Worm (Caenorhabditis elegans) whole organism, L2 larva: Measurements from ENCODE around the gene zig-4.

Source experiments
- C34F6.9 ChIP-seq: fragments of 150-350 bp; optimal IDR thresholded peaks from 2 replicates; lab custom pipeline; 2014; ENCODE audit warnings: missing biosample characterization, missing genetic modification characterization
- F13H6.1 ChIP-seq: sonication (generic microtip); optimal IDR thresholded peaks from 2 replicates; lab custom pipeline; 2016; ENCODE audit warnings: missing genetic modification characterization, missing compliant biosample characterization
- R02D3.7 ChIP-seq: fragments of 150-350 bp; optimal IDR thresholded peaks from 2 replicates; lab custom pipeline; 2014; ENCODE audit warnings: missing biosample characterization, missing genetic modification characterization
- Y55F3AM.14 ChIP-seq: fragments of 200-800 bp; sonication (Bioruptor generic); optimal IDR thresholded peaks from 2 replicates; lab custom pipeline; 2018; ENCODE audit warnings: mild to moderate bottlenecking, missing genetic modification characterization, missing compliant biosample characterization
- ZK546.5 ChIP-seq: sonication (generic microtip); optimal IDR thresholded peaks from 2 replicates; lab custom pipeline; 2017; ENCODE audit warnings: missing biosample characterization, missing genetic modification characterization
- alr-1 ChIP-seq: fragments of 150-350 bp; optimal IDR thresholded peaks from 2 replicates; lab custom pipeline; 2014; ENCODE audit warnings: missing biosample characterization, missing genetic modification characterization
- aly-2 ChIP-seq: fragments of 150-350 bp; optimal IDR thresholded peaks from 2 replicates; lab custom pipeline; 2014; ENCODE audit warnings: missing biosample characterization, missing genetic modification characterization
- ceh-16 ChIP-seq: fragments of 150-350 bp; optimal IDR thresholded peaks from 2 replicates; lab custom pipeline; 2014; ENCODE audit warnings: missing biosample characterization, missing genetic modification characterization
- ceh-82 ChIP-seq: fragments of 150-350 bp; optimal IDR thresholded peaks from 2 replicates; lab custom pipeline; 2014; ENCODE audit warnings: missing biosample characterization, missing genetic modification characterization
- crh-2 ChIP-seq: sonication (generic microtip); optimal IDR thresholded peaks from 2 replicates; lab custom pipeline; 2017; ENCODE audit warnings: missing biosample characterization, missing genetic modification characterization
- dmd-4 ChIP-seq: sonication (generic microtip); optimal IDR thresholded peaks from 2 replicates; lab custom pipeline; 2017; ENCODE audit warnings: missing biosample characterization, missing genetic modification characterization
- egl-27 ChIP-seq: sonication (generic microtip); optimal IDR thresholded peaks from 3 replicates; lab custom pipeline; 2017; ENCODE audit warnings: missing biosample characterization, missing genetic modification reagents, missing genetic modification characterization
- elt-1 ChIP-seq: fragments of 150-350 bp; optimal IDR thresholded peaks from 2 replicates; lab custom pipeline; 2014; ENCODE audit warnings: missing biosample characterization, missing genetic modification characterization
- elt-3 ChIP-seq: sonication (generic microtip); optimal IDR thresholded peaks from 2 replicates; lab custom pipeline; 2017; ENCODE audit warnings: missing biosample characterization, missing genetic modification characterization
- fos-1 ChIP-seq: fragments of 150-350 bp; optimal IDR thresholded peaks from 2 replicates; lab custom pipeline; 2014; ENCODE audit warnings: missing biosample characterization, missing genetic modification characterization
- gmeb-1 ChIP-seq: fragments of 150-350 bp; optimal IDR thresholded peaks from 2 replicates; lab custom pipeline; 2014; ENCODE audit warnings: missing biosample characterization, missing genetic modification characterization
- lin-11 ChIP-seq: fragments of 150-350 bp; sonication (generic microtip); optimal IDR thresholded peaks from 2 replicates; lab custom pipeline; 2014; ENCODE audit warnings: missing biosample characterization, missing genetic modification characterization, inconsistent platforms, mixed read lengths
- lin-39 ChIP-seq: fragments of 150-350 bp; optimal IDR thresholded peaks from 2 replicates; lab custom pipeline; 2014; ENCODE audit warnings: missing biosample characterization, missing genetic modification reagents, missing genetic modification characterization
- lsy-2 ChIP-seq, 2 experiments: fragments of 150-350 bp in 1 of 2; sonication (generic microtip) in 1 of 2; optimal IDR thresholded peaks; 2 replicates each; lab custom pipeline; 2014 to 2017; ENCODE audit warnings: missing biosample characterization in 2 of 2, missing genetic modification characterization in 2 of 2
- mdl-1 ChIP-seq, 2 experiments: fragments of 150-350 bp in 1 of 2; sonication (generic microtip) in 1 of 2; optimal IDR thresholded peaks; 2 replicates each; lab custom pipeline; 2017; ENCODE audit warnings: missing biosample characterization in 2 of 2, missing genetic modification characterization in 2 of 2
- nhr-10 ChIP-seq: sonication (generic microtip); optimal IDR thresholded peaks from 2 replicates; lab custom pipeline; 2017; ENCODE audit warnings: missing biosample characterization, missing genetic modification characterization
- nhr-11 ChIP-seq: fragments of 150-350 bp; optimal IDR thresholded peaks from 2 replicates; lab custom pipeline; 2014; ENCODE audit warnings: missing biosample characterization, missing genetic modification characterization
- nhr-12 ChIP-seq: fragments of 150-350 bp; optimal IDR thresholded peaks from 2 replicates; lab custom pipeline; 2014; ENCODE audit warnings: missing biosample characterization, missing genetic modification characterization
- nhr-21 ChIP-seq: fragments of 150-350 bp; optimal IDR thresholded peaks from 2 replicates; lab custom pipeline; 2014; ENCODE audit warnings: missing biosample characterization, missing genetic modification characterization
- nhr-237 ChIP-seq: fragments of 150-350 bp; optimal IDR thresholded peaks from 2 replicates; lab custom pipeline; 2014; ENCODE audit warnings: missing biosample characterization, missing genetic modification characterization
- nhr-25 ChIP-seq: fragments of 150-350 bp; sonication (generic microtip); optimal IDR thresholded peaks from 3 replicates; lab custom pipeline; 2014; ENCODE audit warnings: missing biosample characterization, missing genetic modification characterization
- nhr-6 ChIP-seq: fragments of 150-350 bp; optimal IDR thresholded peaks from 2 replicates; lab custom pipeline; 2014; ENCODE audit warnings: missing biosample characterization, missing genetic modification characterization
- peb-1 ChIP-seq: fragments of 150-350 bp; optimal IDR thresholded peaks from 2 replicates; lab custom pipeline; 2014; ENCODE audit warnings: missing biosample characterization, missing genetic modification characterization
- sma-3 ChIP-seq: sonication (generic microtip); optimal IDR thresholded peaks from 2 replicates; lab custom pipeline; 2016; ENCODE audit warnings: missing genetic modification reagents, missing genetic modification characterization, missing compliant biosample characterization
- snpc-4 ChIP-seq: fragments of 150-350 bp; optimal IDR thresholded peaks from 2 replicates; lab custom pipeline; 2014; ENCODE audit warnings: missing biosample characterization, missing genetic modification characterization
- unc-62 ChIP-seq: fragments of 150-350 bp; optimal IDR thresholded peaks from 2 replicates; lab custom pipeline; 2014; ENCODE audit warnings: missing biosample characterization, missing genetic modification reagents, missing genetic modification characterization
- zag-1 ChIP-seq: fragments of 150-350 bp; optimal IDR thresholded peaks from 2 replicates; lab custom pipeline; 2014; ENCODE audit warnings: missing biosample characterization, missing genetic modification characterization
- ztf-1 ChIP-seq: fragments of 200-800 bp; sonication (Bioruptor generic); conservative IDR thresholded peaks from 2 replicates; pipeline ENCODE4 v1.3.6; 2022; ENCODE audit warnings: missing genetic modification characterization, missing compliant biosample characterization
- ztf-11 ChIP-seq: sonication (generic microtip); optimal IDR thresholded peaks from 2 replicates; lab custom pipeline; 2017; ENCODE audit warnings: missing biosample characterization, missing genetic modification characterization

Gene zig-4

ce11 chrX:7888915-7889314 is 36.3 kb upstream of the zig-4 start, which contains the start of gene C39D10.2:
TSS of gene C39D10.2 (plus strand) at chrX:7889215.
- TF ChIP-seq ceh-16 (tag; lab: Kevin White, UChicago) (no peak), lsy-2 (tag; optimal IDR thresholded peaks at IDR 0.05; lab: Kevin White, UChicago) (no peak), sma-3 (GFP tag; lab: Kevin White, UChicago) (no peak), C34F6.9 (no peak), F13H6.1 (tag; lab: Kevin White, UChicago) (no peak), ZK546.5 (tag; lab: Kevin White, UChicago) (no peak), nhr-237 (no peak), ceh-82 (tag; lab: Kevin White, UChicago) (no peak), lin-39 (tag; lab: Kevin White, UChicago) (no peak), nhr-25 (tag; lab: Kevin White, UChicago) (no peak), unc-62 (no peak), Y55F3AM.14 (GFP tag; lab: Kevin White, UChicago) (no peak), elt-3 (tag; lab: Kevin White, UChicago) (no peak), ztf-1 (GFP tag; lab: Robert Waterston, UW) (no peak), nhr-6 (tag; lab: Kevin White, UChicago) (no peak), gmeb-1 (tag; lab: Kevin White, UChicago) (no peak), mdl-1 (tag; optimal IDR thresholded peaks at IDR 0.05; lab: Kevin White, UChicago) (no peak), zag-1 (tag; lab: Kevin White, UChicago) (no peak), crh-2 (no peak)

- TF ChIP-seq nhr-21 (no peak), snpc-4 (tag; lab: Kevin White, UChicago) (no peak), ZK546.5 (tag; lab: Kevin White, UChicago) (no peak)
Measured at ce11 chrX:7892296-7892695, 32.9 kb upstream of the zig-4 start, which contains the start of gene C39D10.5. TSS of gene C39D10.5 (minus strand) at chrX:7892396.

- no peak for TF ChIP-seq ZK546.5 (tag; lab: Kevin White, UChicago)
- TF ChIP-seq R02D3.7, result no peak
- TF ChIP-seq alr-1 (tag; lab: Kevin White, UChicago), result no peak
- no peak for TF ChIP-seq aly-2
- no peak for TF ChIP-seq egl-27 (tag; lab: Kevin White, UChicago)
- TF ChIP-seq peb-1, result no peak
- no peak for TF ChIP-seq dmd-4 (tag; lab: Kevin White, UChicago)
- TF ChIP-seq nhr-6 (tag; lab: Kevin White, UChicago), result no peak
- TF ChIP-seq nhr-21, result no peak
- no peak for TF ChIP-seq nhr-10 (tag; lab: Kevin White, UChicago)
- no peak for TF ChIP-seq crh-2
- no peak for TF ChIP-seq F13H6.1 (tag; lab: Kevin White, UChicago)
- no peak for TF ChIP-seq ceh-82 (tag; lab: Kevin White, UChicago)
- TF ChIP-seq lin-11 (tag; lab: Kevin White, UChicago), result no peak
- TF ChIP-seq ztf-11 (tag; lab: Kevin White, UChicago), result no peak
- no peak for TF ChIP-seq zag-1 (tag; lab: Kevin White, UChicago)
- TF ChIP-seq nhr-12, result no peak
- TF ChIP-seq unc-62, result no peak
- TF ChIP-seq, all 48 proteins: peak for 0
Measured at ce11 chrX:7897690-7898089, 27.5 kb upstream of the zig-4 start, which contains the start of gene latd-1. TSS of gene latd-1 (minus strand) at chrX:7897790.

- peak; percentile 4 for TF ChIP-seq nhr-21
- no peak for TF ChIP-seq nhr-11
- TF ChIP-seq, all 48 proteins: peak for 1
Measured at ce11 chrX:7898131-7898530, 27.1 kb upstream of the zig-4 start.

ce11 chrX:7900180-7900579 is 25.1 kb upstream of the zig-4 start:
- TF ChIP-seq Y55F3AM.14 (GFP tag; lab: Kevin White, UChicago) (no peak), elt-1 (tag; lab: Kevin White, UChicago) (no peak), nhr-237 (no peak), crh-2 (no peak), nhr-12 (no peak), ceh-16 (tag; lab: Kevin White, UChicago) (no peak)

ce11 chrX:7901840-7902239 is 23.4 kb upstream of the zig-4 start:
- TF ChIP-seq F13H6.1 (tag; lab: Kevin White, UChicago), result no peak
- TF ChIP-seq fos-1 (tag; lab: Kevin White, UChicago), result peak; percentile 61
- no peak for TF ChIP-seq lin-39 (tag; lab: Kevin White, UChicago)
